Fruit fly (Drosophila melanogaster) Kc167 (cell line): ENCODE data around the gene CG18766.

Experiments
- Myc ChIP-seq: fragments of >200 bp; optimal IDR thresholded peaks from 2 replicates; lab custom pipeline; 2017; ENCODE audit warnings: missing external identifiers
- Sin3A ChIP-seq: fragments of >200 bp; optimal IDR thresholded peaks from 2 replicates; lab custom pipeline; 2018; ENCODE audit warnings: missing external identifiers
- h ChIP-seq: fragments of >200 bp; optimal IDR thresholded peaks from 3 replicates; lab custom pipeline; 2018; ENCODE audit warnings: missing external identifiers
- insv ChIP-seq: fragments of >200 bp; optimal IDR thresholded peaks from 3 replicates; lab custom pipeline; 2018; ENCODE audit warnings: missing external identifiers
- psq ChIP-seq: fragments of >200 bp; optimal IDR thresholded peaks from 2 replicates; lab custom pipeline; 2017; ENCODE audit warnings: missing external identifiers
- ttk ChIP-seq: sonication (Bioruptor generic); optimal IDR thresholded peaks from 2 replicates; lab custom pipeline; 2017; ENCODE audit warnings: missing external identifiers

DNA sequence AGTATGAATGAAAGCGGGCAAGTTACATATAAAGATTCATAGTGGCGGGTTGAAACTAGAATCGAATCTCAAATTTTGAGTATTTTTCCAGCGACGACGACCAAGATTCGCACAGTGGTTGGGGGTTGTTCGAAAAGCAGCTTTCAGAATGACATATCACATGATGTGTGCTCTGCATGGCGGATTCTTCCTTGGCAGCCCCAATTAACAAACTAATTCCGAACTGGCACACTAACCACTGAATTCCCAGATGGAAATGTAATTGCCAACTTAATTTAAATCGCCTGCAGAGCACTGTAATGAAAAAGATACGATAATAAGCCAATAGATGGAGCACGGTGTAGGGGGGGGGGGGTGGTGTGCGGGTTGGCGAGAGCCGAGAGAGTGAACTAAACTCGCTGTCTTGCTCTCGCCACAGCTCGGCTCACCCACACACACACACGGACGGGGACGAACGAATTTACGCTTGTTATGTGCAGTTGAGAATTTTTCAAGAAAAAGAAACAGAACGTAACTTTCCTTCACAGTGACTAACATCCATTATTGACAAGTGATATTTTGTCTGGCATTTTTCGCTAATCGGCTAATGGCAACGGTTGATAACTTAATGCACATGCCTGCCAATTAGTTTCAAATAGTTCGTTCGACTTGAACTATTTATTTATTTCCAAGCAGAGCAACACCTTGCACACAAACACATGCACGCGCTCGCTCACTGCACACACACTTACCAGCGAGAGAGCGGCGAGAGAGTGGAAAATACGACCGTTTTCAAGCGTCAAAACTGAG is 36.2 kb upstream of the CG18766 start:
- TF ChIP-seq h (lab: Kevin White, UChicago) (no peak), insv (lab: Kevin White, UChicago) (no peak), psq (lab: Kevin White, UChicago) (no peak), Sin3A (lab: Kevin White, UChicago) (no peak), ttk (no peak), Myc (lab: Kevin White, UChicago) (no peak)
